Worm (Caenorhabditis elegans) whole organism, late embryonic: ENCODE data around the gene cyp-14A2.

Source experiments
- C38D4.7 ChIP-seq: fragments of 200-800 bp; sonication (Bioruptor generic); optimal IDR thresholded peaks from 2 replicates; lab custom pipeline; 2018; ENCODE audit warnings: mild to moderate bottlenecking, missing genetic modification characterization, moderate library complexity, missing compliant biosample characterization
- F13H6.1 ChIP-seq: sonication (generic microtip); optimal IDR thresholded peaks from 2 replicates; lab custom pipeline; 2016; ENCODE audit warnings: missing genetic modification characterization, missing compliant biosample characterization
- K09A11.1 ChIP-seq: sonication (generic microtip); optimal IDR thresholded peaks from 2 replicates; lab custom pipeline; 2017; ENCODE audit warnings: antibody characterized with exemption, mild to moderate bottlenecking, missing genetic modification characterization, missing compliant biosample characterization; ENCODE audit not compliant: insufficient read depth
- T23F11.4 ChIP-seq: fragments of 200-800 bp; sonication (Bioruptor generic); optimal IDR thresholded peaks from 2 replicates; lab custom pipeline; 2018; ENCODE audit warnings: mild to moderate bottlenecking, missing genetic modification characterization, missing compliant biosample characterization
- ahr-1 ChIP-seq: sonication (generic microtip); optimal IDR thresholded peaks from 2 replicates; lab custom pipeline; 2016; ENCODE audit warnings: missing genetic modification characterization, missing compliant biosample characterization
- ceh-14 ChIP-seq: sonication (generic microtip); optimal IDR thresholded peaks from 2 replicates; lab custom pipeline; 2016; ENCODE audit warnings: missing genotype, missing genetic modification characterization, missing compliant biosample characterization
- ceh-18 ChIP-seq: sonication (generic microtip); optimal IDR thresholded peaks from 2 replicates; lab custom pipeline; 2016; ENCODE audit warnings: missing genetic modification characterization, missing compliant biosample characterization
- ceh-2 ChIP-seq: sonication (generic microtip); optimal IDR thresholded peaks from 2 replicates; lab custom pipeline; 2016; ENCODE audit warnings: missing genotype, missing genetic modification characterization, missing compliant biosample characterization
- ceh-24 ChIP-seq: sonication (generic microtip); optimal IDR thresholded peaks from 2 replicates; lab custom pipeline; 2016; ENCODE audit warnings: mild to moderate bottlenecking, missing genetic modification characterization, missing compliant biosample characterization
- ceh-34 ChIP-seq: sonication (generic microtip); optimal IDR thresholded peaks from 2 replicates; lab custom pipeline; 2016; ENCODE audit warnings: mild to moderate bottlenecking, missing genetic modification characterization, missing compliant biosample characterization
- ceh-45 ChIP-seq: fragments of 200-800 bp; sonication (Bioruptor generic); IDR thresholded peaks from 2 replicates; pipeline ENCODE4 v1.3.6; 2022; ENCODE audit warnings: missing genetic modification reagents, missing genetic modification characterization, missing compliant biosample characterization
- ceh-9 ChIP-seq: sonication (generic microtip); optimal IDR thresholded peaks from 2 replicates; lab custom pipeline; 2016; ENCODE audit warnings: mild to moderate bottlenecking, missing genetic modification characterization, inconsistent platforms, missing compliant biosample characterization
- che-1 ChIP-seq: sonication (generic microtip); optimal IDR thresholded peaks from 2 replicates; lab custom pipeline; 2016; ENCODE audit warnings: mild to moderate bottlenecking, missing genetic modification characterization, missing compliant biosample characterization
- dve-1 ChIP-seq: sonication (generic microtip); optimal IDR thresholded peaks from 2 replicates; lab custom pipeline; 2017; ENCODE audit warnings: antibody characterized with exemption, mild to moderate bottlenecking, missing genetic modification characterization, missing compliant biosample characterization
- elt-2 ChIP-seq: sonication (generic microtip); optimal IDR thresholded peaks from 2 replicates; lab custom pipeline; 2016; ENCODE audit warnings: missing genetic modification reagents, missing genetic modification characterization, missing compliant biosample characterization
- ets-4 ChIP-seq: sonication (generic microtip); optimal IDR thresholded peaks from 2 replicates; lab custom pipeline; 2016; ENCODE audit warnings: missing genetic modification characterization, missing compliant biosample characterization
- fkh-10 ChIP-seq: fragments of 150-350 bp; optimal IDR thresholded peaks from 2 replicates; lab custom pipeline; 2014; ENCODE audit warnings: missing biosample characterization, missing genetic modification reagents, missing genetic modification characterization
- fkh-6 ChIP-seq: sonication (generic microtip); optimal IDR thresholded peaks from 2 replicates; lab custom pipeline; 2016; ENCODE audit warnings: missing genetic modification characterization, missing compliant biosample characterization
- gmeb-2 ChIP-seq: sonication (generic microtip); optimal IDR thresholded peaks from 2 replicates; lab custom pipeline; 2016; ENCODE audit warnings: missing genetic modification characterization, inconsistent platforms, missing compliant biosample characterization
- hlh-13 ChIP-seq: fragments of 200-800 bp; sonication (Bioruptor generic); optimal IDR thresholded peaks from 2 replicates; lab custom pipeline; 2018; ENCODE audit warnings: mild to moderate bottlenecking, missing genetic modification characterization, missing compliant biosample characterization
- hlh-15 ChIP-seq: sonication (generic microtip); optimal IDR thresholded peaks from 2 replicates; lab custom pipeline; 2016; ENCODE audit warnings: missing genetic modification characterization, missing compliant biosample characterization
- hlh-30 ChIP-seq: sonication (generic microtip); optimal IDR thresholded peaks from 2 replicates; lab custom pipeline; 2017; ENCODE audit warnings: antibody characterized with exemption, missing genetic modification characterization, missing compliant biosample characterization; ENCODE audit not compliant: insufficient read depth
- hlh-6 ChIP-seq: sonication (generic microtip); optimal IDR thresholded peaks from 2 replicates; lab custom pipeline; 2016; ENCODE audit warnings: missing genotype, missing genetic modification characterization, missing compliant biosample characterization
- hlh-8 ChIP-seq: sonication (generic microtip); optimal IDR thresholded peaks from 2 replicates; lab custom pipeline; 2016; ENCODE audit warnings: missing genotype, missing genetic modification characterization, missing compliant biosample characterization
- madf-2 ChIP-seq: sonication (generic microtip); optimal IDR thresholded peaks from 2 replicates; lab custom pipeline; 2017; ENCODE audit warnings: missing genetic modification characterization, missing compliant biosample characterization
- mec-3 ChIP-seq: sonication (generic microtip); optimal IDR thresholded peaks from 2 replicates; lab custom pipeline; 2016; ENCODE audit warnings: borderline replicate concordance, missing genetic modification characterization, missing compliant biosample characterization
- nhr-11 ChIP-seq: fragments of 150-350 bp; optimal IDR thresholded peaks from 2 replicates; lab custom pipeline; 2014; ENCODE audit warnings: missing biosample characterization, missing genetic modification characterization
- nhr-232 ChIP-seq: sonication (generic microtip); optimal IDR thresholded peaks from 2 replicates; lab custom pipeline; 2016; ENCODE audit warnings: missing genetic modification characterization, missing compliant biosample characterization
- npax-4 ChIP-seq: sonication (generic microtip); optimal IDR thresholded peaks from 2 replicates; lab custom pipeline; 2016; ENCODE audit warnings: missing genetic modification characterization, missing compliant biosample characterization
- odd-2 ChIP-seq: sonication (generic microtip); optimal IDR thresholded peaks from 2 replicates; lab custom pipeline; 2017; ENCODE audit warnings: antibody characterized with exemption, mild to moderate bottlenecking, missing genetic modification characterization, missing compliant biosample characterization
- pag-3 ChIP-seq: sonication (generic microtip); optimal IDR thresholded peaks from 2 replicates; lab custom pipeline; 2016; ENCODE audit warnings: missing compliant biosample characterization, missing genetic modification characterization, borderline replicate concordance
- pat-9 ChIP-seq: fragments of 200-800 bp; sonication (Bioruptor generic); optimal IDR thresholded peaks from 2 replicates; lab custom pipeline; 2018; ENCODE audit warnings: mild to moderate bottlenecking, missing genetic modification characterization, moderate library complexity, missing compliant biosample characterization
- pax-1 ChIP-seq: fragments of 150-350 bp; optimal IDR thresholded peaks from 2 replicates; lab custom pipeline; 2014; ENCODE audit warnings: missing biosample characterization, missing genetic modification characterization
- pqm-1 ChIP-seq: sonication (generic microtip); optimal IDR thresholded peaks from 2 replicates; lab custom pipeline; 2016; ENCODE audit warnings: missing genetic modification characterization, missing compliant biosample characterization
- ref-2 ChIP-seq: sonication (generic microtip); optimal IDR thresholded peaks from 2 replicates; lab custom pipeline; 2016; ENCODE audit warnings: missing genetic modification characterization, missing compliant biosample characterization
- rnt-1 ChIP-seq: sonication (generic microtip); optimal IDR thresholded peaks from 2 replicates; lab custom pipeline; 2016; ENCODE audit warnings: missing genetic modification characterization, missing compliant biosample characterization
- sdc-2 ChIP-seq: sonication (generic microtip); optimal IDR thresholded peaks from 2 replicates; lab custom pipeline; 2016; ENCODE audit warnings: missing genotype, missing genetic modification characterization, missing compliant biosample characterization
- tbx-7 ChIP-seq: sonication (generic microtip); optimal IDR thresholded peaks from 2 replicates; lab custom pipeline; 2016; ENCODE audit warnings: missing genotype, missing genetic modification characterization, missing compliant biosample characterization
- ttx-3 ChIP-seq: sonication (generic microtip); optimal IDR thresholded peaks from 2 replicates; lab custom pipeline; 2016; ENCODE audit warnings: missing genetic modification reagents, missing genetic modification characterization, missing compliant biosample characterization
- unc-42 ChIP-seq: sonication (generic microtip); optimal IDR thresholded peaks from 2 replicates; lab custom pipeline; 2016; ENCODE audit warnings: missing genotype, missing genetic modification characterization, missing compliant biosample characterization
- unc-55 ChIP-seq: sonication (generic microtip); optimal IDR thresholded peaks from 2 replicates; lab custom pipeline; 2017; ENCODE audit warnings: missing biosample characterization, missing genetic modification reagents, missing genetic modification characterization
- zip-5 ChIP-seq: sonication (generic microtip); optimal IDR thresholded peaks from 2 replicates; lab custom pipeline; 2016; ENCODE audit warnings: missing genetic modification characterization, missing compliant biosample characterization

The cyp-14A2 gene

ce11 chrX:13303357-13303756 is 33.9 kb upstream of the cyp-14A2 start, which contains the start of gene srd-42:
TSS of gene srd-42 (minus strand) at chrX:13303457.
- TF ChIP-seq che-1 (tag; lab: Kevin White, UChicago) (no peak), hlh-13 (no peak), hlh-8 (tag; lab: Kevin White, UChicago) (no peak), fkh-10 (GFP tag; lab: Kevin White, UChicago) (no peak), rnt-1 (tag; lab: Kevin White, UChicago) (no peak), K09A11.1 (tag; lab: Kevin White, UChicago) (no peak), pax-1 (tag; lab: Kevin White, UChicago) (no peak), npax-4 (no peak)

- TF ChIP-seq unc-55 (GFP tag; lab: Kevin White, UChicago) = no peak
- no peak for TF ChIP-seq pqm-1
- TF ChIP-seq ref-2 (tag; lab: Kevin White, UChicago) = no peak
- TF ChIP-seq ceh-2 (tag; lab: Kevin White, UChicago) = no peak
- no peak for TF ChIP-seq ceh-34 (tag; lab: Kevin White, UChicago)
- no peak for TF ChIP-seq elt-2
- TF ChIP-seq nhr-232 (tag; lab: Kevin White, UChicago) = no peak
Observed at ce11 chrX:13300503-13300902, 31.0 kb upstream of the cyp-14A2 start, which contains the start of gene srd-39. TSS of gene srd-39 (minus strand) at chrX:13300603.

ce11 chrX:13294669-13295068 is 25.2 kb upstream of the cyp-14A2 start, which contains the start of gene srd-36:
TSS of gene srd-36 (minus strand) at chrX:13294769.
- TF ChIP-seq madf-2 (tag; lab: Kevin White, UChicago) (no peak), ahr-1 (tag; lab: Kevin White, UChicago) (no peak), ets-4 (tag; lab: Kevin White, UChicago) (no peak), T23F11.4 (no peak), ttx-3 (no peak), C38D4.7 (GFP tag; lab: Kevin White, UChicago) (no peak), fkh-6 (tag; lab: Kevin White, UChicago) (no peak), ceh-18 (tag; lab: Kevin White, UChicago) (no peak), hlh-30 (tag; lab: Kevin White, UChicago) (no peak)

- TF ChIP-seq pqm-1 (no peak), rnt-1 (tag; lab: Kevin White, UChicago) (no peak), ceh-18 (tag; lab: Kevin White, UChicago) (no peak), fkh-10 (GFP tag; lab: Kevin White, UChicago) (no peak), K09A11.1 (tag; lab: Kevin White, UChicago) (no peak), ceh-14 (tag; lab: Kevin White, UChicago) (no peak)
Observed at ce11 chrX:13293023-13293422, 23.5 kb upstream of the cyp-14A2 start.

ce11 chrX:13291506-13291905 is 22.0 kb upstream of the cyp-14A2 start, which contains the start of gene srd-38:
TSS of gene srd-38 (plus strand) at chrX:13291806.
- TF ChIP-seq pat-9 (tag; lab: Kevin White, UChicago) = no peak
- no peak for TF ChIP-seq hlh-6 (tag; lab: Kevin White, UChicago)
- no peak for TF ChIP-seq ceh-2 (tag; lab: Kevin White, UChicago)
- no peak for TF ChIP-seq ceh-9
- TF ChIP-seq ttx-3 = no peak
- TF ChIP-seq gmeb-2 = no peak
- TF ChIP-seq unc-42 (tag; lab: Kevin White, UChicago) = no peak
- no peak for TF ChIP-seq hlh-13

- TF ChIP-seq elt-2 (no peak), nhr-11 (tag; lab: Kevin White, UChicago) (no peak), ceh-24 (tag; lab: Kevin White, UChicago) (no peak), ttx-3 (no peak), zip-5 (tag; lab: Kevin White, UChicago) (no peak), mec-3 (tag; lab: Kevin White, UChicago) (no peak), nhr-232 (tag; lab: Kevin White, UChicago) (no peak), dve-1 (tag; lab: Kevin White, UChicago) (no peak), ceh-45 (no peak), odd-2 (tag; lab: Kevin White, UChicago) (no peak), unc-55 (GFP tag; lab: Kevin White, UChicago) (no peak), F13H6.1 (tag; lab: Kevin White, UChicago) (no peak), pag-3 (no peak), sdc-2 (no peak), tbx-7 (tag; lab: Kevin White, UChicago) (no peak), hlh-15 (tag; lab: Kevin White, UChicago) (no peak), fkh-10 (GFP tag; lab: Kevin White, UChicago) (no peak), ceh-2 (tag; lab: Kevin White, UChicago) (no peak)
- TF ChIP-seq, all 69 proteins: peak for 0
Observed at ce11 chrX:13290531-13290930, 21.0 kb upstream of the cyp-14A2 start, which contains the start of gene R04D3.3. TSS of gene R04D3.3 (minus strand) at chrX:13290631.
